Worm (Caenorhabditis elegans): Measurements from ENCODE around the gene acox-1.6.

- no peak for TF ChIP-seq aly-2 (tag; optimal IDR thresholded peaks at IDR 0.05)
- TF ChIP-seq snpc-4 (tag; optimal IDR thresholded peaks at IDR 0.05) = no peak
- TF ChIP-seq mdl-1 (tag; optimal IDR thresholded peaks at IDR 0.05) = no peak
- no peak for TF ChIP-seq nhr-11 (tag; optimal IDR thresholded peaks at IDR 0.05)
- TF ChIP-seq nhr-28 (tag; optimal IDR thresholded peaks at IDR 0.05) = no peak
- TF ChIP-seq elt-3 (tag; optimal IDR thresholded peaks at IDR 0.05) = no peak
- no peak for TF ChIP-seq ceh-16 (tag; optimal IDR thresholded peaks at IDR 0.05)
Measured at ce11 chrX:15838496-15838948, at the start of gene acox-1.6.

All from whole organism, L3 larva.